Worm (Caenorhabditis elegans): ENCODE measurements around the gene C49F8.1.

Gene C49F8.1

DNA sequence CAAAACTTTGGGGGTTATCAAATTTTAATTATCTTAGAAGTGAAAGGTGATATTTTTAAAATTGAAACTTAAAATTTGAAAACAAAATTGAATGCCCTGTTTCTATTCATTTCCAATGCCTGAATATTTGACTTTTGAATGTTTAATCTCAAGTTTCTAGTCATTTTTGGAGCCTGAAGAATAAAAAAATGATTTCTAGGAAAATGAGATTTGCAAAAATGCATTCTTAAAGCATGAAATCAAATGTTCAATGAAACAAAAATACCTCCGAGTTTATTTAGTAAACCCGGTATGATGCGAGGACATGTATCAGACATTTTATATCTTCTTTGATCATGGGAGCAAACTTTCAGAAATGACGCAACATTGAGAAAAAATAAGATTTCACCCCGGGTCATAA, 14.3 kb upstream of the C49F8.1 start:
- no peak for TF ChIP-seq lin-11 (tag; optimal IDR thresholded peaks at IDR 0.05)
- peak; percentile 3 for TF ChIP-seq nhr-129 (tag; optimal IDR thresholded peaks at IDR 0.05)

DNA sequence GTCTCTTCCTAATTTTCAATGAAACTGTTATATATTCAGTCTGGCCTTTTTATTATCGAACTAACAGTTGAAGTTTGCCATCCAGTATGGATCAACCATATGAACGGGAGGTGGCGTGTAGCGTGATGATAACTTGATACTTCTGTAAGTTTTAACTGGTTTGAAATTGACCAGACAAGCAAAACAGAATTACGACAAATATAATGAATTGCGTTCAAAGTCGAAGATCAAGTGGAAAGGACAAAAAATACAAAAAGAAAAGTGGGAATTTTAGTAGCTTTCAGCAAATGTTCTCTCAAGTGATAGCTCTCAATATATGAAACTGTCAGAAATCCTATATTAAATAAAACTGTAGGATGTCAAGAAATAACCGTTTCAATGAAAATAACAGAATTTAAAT, 12.1 kb upstream of the C49F8.1 start, which contains the start of the genes C49F8.14 and gem-1:
Gene C49F8.14 (minus strand): TSS at position 99 of the 400 bp plus-strand sequence.
Gene gem-1 (minus strand): TSS at position 142 of the 400 bp plus-strand sequence.
- no peak for TF ChIP-seq nhr-12 (tag; optimal IDR thresholded peaks at IDR 0.05)
- no peak for TF ChIP-seq egl-27 (tag; optimal IDR thresholded peaks at IDR 0.05)
- TF ChIP-seq sem-4 (tag; optimal IDR thresholded peaks at IDR 0.05): no peak
- TF ChIP-seq sma-9 (GFP tag; optimal IDR thresholded peaks at IDR 0.05): no peak
- TF ChIP-seq sma-9 (tag; optimal IDR thresholded peaks at IDR 0.05): no peak
- TF ChIP-seq crh-2 (tag; optimal IDR thresholded peaks at IDR 0.05): no peak
- no peak for TF ChIP-seq F13H6.1 (tag; optimal IDR thresholded peaks at IDR 0.05)
- TF ChIP-seq lin-13 (GFP tag; optimal IDR thresholded peaks at IDR 0.05): no peak
- no peak for TF ChIP-seq snpc-4 (tag; optimal IDR thresholded peaks at IDR 0.05)
- no peak for TF ChIP-seq ama-1 (optimal IDR thresholded peaks at IDR 0.05)
- no peak for TF ChIP-seq blmp-1 (tag; optimal IDR thresholded peaks at IDR 0.05; ENCODE audit: insufficient read depth)
- TF ChIP-seq fos-1 (tag; optimal IDR thresholded peaks at IDR 0.05): no peak
- no peak for TF ChIP-seq mbf-1 (tag; optimal IDR thresholded peaks at IDR 0.05)
- no peak for TF ChIP-seq nhr-11 (tag; optimal IDR thresholded peaks at IDR 0.05)
- no peak for TF ChIP-seq elt-1 (tag; optimal IDR thresholded peaks at IDR 0.05)

DNA sequence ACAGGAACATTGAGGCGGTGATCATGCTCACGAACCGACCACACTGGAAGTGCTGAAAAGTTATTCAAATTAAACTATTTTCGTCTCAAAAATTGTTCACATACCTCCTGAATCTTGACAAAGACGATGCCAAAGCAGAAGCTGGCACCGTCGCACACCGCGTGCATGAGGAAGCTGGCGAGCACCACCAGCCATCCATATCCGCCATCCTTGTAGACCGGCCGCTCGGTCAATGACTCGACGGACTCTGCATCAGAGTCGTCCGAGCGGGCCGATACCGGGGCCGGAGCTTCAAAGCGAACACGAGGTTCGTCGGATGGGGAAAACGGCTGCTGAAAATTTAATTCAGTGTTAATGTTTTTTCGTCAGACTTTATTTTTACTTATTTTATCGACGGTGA, 11.4 kb upstream of the C49F8.1 start:
- TF ChIP-seq ama-1 (optimal IDR thresholded peaks at IDR 0.05) (no peak), mbf-1 (tag; optimal IDR thresholded peaks at IDR 0.05) (no peak), nhr-25 (tag; optimal IDR thresholded peaks at IDR 0.05) (no peak), lsy-2 (tag; optimal IDR thresholded peaks at IDR 0.05) (no peak), unc-39 (tag; optimal IDR thresholded peaks at IDR 0.05) (no peak), lin-13 (GFP tag; optimal IDR thresholded peaks at IDR 0.05) (no peak), F13H6.1 (tag; optimal IDR thresholded peaks at IDR 0.05) (no peak), lin-11 (tag; optimal IDR thresholded peaks at IDR 0.05) (no peak), ceh-82 (tag; optimal IDR thresholded peaks at IDR 0.05) (no peak), ztf-11 (tag; optimal IDR thresholded peaks at IDR 0.05) (no peak), sma-9 (GFP tag; optimal IDR thresholded peaks at IDR 0.05) (no peak), sma-9 (tag; optimal IDR thresholded peaks at IDR 0.05) (no peak), R02D3.7 (tag; optimal IDR thresholded peaks at IDR 0.05) (no peak)

- TF ChIP-seq F13H6.1 (tag; optimal IDR thresholded peaks at IDR 0.05) (no peak), blmp-1 (tag; optimal IDR thresholded peaks at IDR 0.05; ENCODE audit: insufficient read depth) (peak; percentile 1), crh-2 (tag; optimal IDR thresholded peaks at IDR 0.05) (peak; percentile 39), sma-9 (GFP tag; optimal IDR thresholded peaks at IDR 0.05) (peak; percentile 83), sma-9 (tag; optimal IDR thresholded peaks at IDR 0.05) (no peak), fos-1 (tag; optimal IDR thresholded peaks at IDR 0.05) (peak; percentile 89), peb-1 (tag; optimal IDR thresholded peaks at IDR 0.05) (no peak), lin-11 (tag; optimal IDR thresholded peaks at IDR 0.05) (no peak), aly-2 (tag; optimal IDR thresholded peaks at IDR 0.05) (no peak), ceh-16 (tag; optimal IDR thresholded peaks at IDR 0.05) (no peak), Y55F3AM.14 (GFP tag; optimal IDR thresholded peaks at IDR 0.05) (no peak), mab-5 (tag; optimal IDR thresholded peaks at IDR 0.05) (no peak), sma-3 (GFP tag; optimal IDR thresholded peaks at IDR 0.05) (no peak)
Measured at ce11 chrX:13368283-13368682, 3.5 kb upstream of the C49F8.1 start.

- TF ChIP-seq lin-13 (GFP tag; optimal IDR thresholded peaks at IDR 0.05) (no peak), C34F6.9 (tag; optimal IDR thresholded peaks at IDR 0.05) (no peak), elt-3 (tag; optimal IDR thresholded peaks at IDR 0.05) (no peak), nhr-129 (tag; optimal IDR thresholded peaks at IDR 0.05) (peak; percentile 66), ceh-82 (tag; optimal IDR thresholded peaks at IDR 0.05) (no peak), ama-1 (optimal IDR thresholded peaks at IDR 0.05) (no peak), nhr-77 (tag; optimal IDR thresholded peaks at IDR 0.05) (no peak), crh-2 (tag; optimal IDR thresholded peaks at IDR 0.05) (peak; percentile 27), sma-9 (GFP tag; optimal IDR thresholded peaks at IDR 0.05) (peak; percentile 34), sma-9 (tag; optimal IDR thresholded peaks at IDR 0.05) (no peak), ZK546.5 (tag; optimal IDR thresholded peaks at IDR 0.05) (no peak), nhr-11 (tag; optimal IDR thresholded peaks at IDR 0.05) (no peak), gmeb-1 (tag; optimal IDR thresholded peaks at IDR 0.05) (no peak), ztf-4 (tag; optimal IDR thresholded peaks at IDR 0.05) (no peak), unc-62 (GFP tag; optimal IDR thresholded peaks at IDR 0.05) (no peak), skn-1 (tag; optimal IDR thresholded peaks at IDR 0.05) (no peak), elt-1 (tag; optimal IDR thresholded peaks at IDR 0.05) (no peak), nhr-25 (tag; optimal IDR thresholded peaks at IDR 0.05) (no peak), lsy-2 (tag; optimal IDR thresholded peaks at IDR 0.05) (no peak), aly-2 (tag; optimal IDR thresholded peaks at IDR 0.05) (no peak), lin-39 (tag; optimal IDR thresholded peaks at IDR 0.05) (no peak), sma-3 (GFP tag; optimal IDR thresholded peaks at IDR 0.05) (no peak)
Measured at ce11 chrX:13366955-13367354, 2.2 kb upstream of the C49F8.1 start.
